Fruit fly (Drosophila melanogaster) whole organism, wandering third instar larva: ENCODE measurements around the gene Rab3-GEF.

ENCODE experiments used
- Abd-B ChIP-seq: fragments of >200 bp; optimal IDR thresholded peaks from 2 replicates; lab custom pipeline; 2017; ENCODE audit warnings: missing biosample characterization, missing genetic modification characterization
- CG32264 ChIP-seq: fragments of 200-800 bp; sonication (Bioruptor generic); optimal IDR thresholded peaks from 2 replicates; lab custom pipeline; 2016; ENCODE audit warnings: missing biosample characterization, missing genetic modification characterization
- CG9705 ChIP-seq: fragments of 200-800 bp; sonication (Bioruptor generic); optimal IDR thresholded peaks from 2 replicates; lab custom pipeline; 2018; ENCODE audit warnings: missing biosample characterization, mild to moderate bottlenecking, missing genetic modification characterization
- CrebA ChIP-seq: fragments of 200-800 bp; sonication (Bioruptor generic); optimal IDR thresholded peaks from 2 replicates; lab custom pipeline; 2016; ENCODE audit warnings: missing biosample characterization, mild to moderate bottlenecking, missing genetic modification characterization, borderline replicate concordance
- Dfd ChIP-seq: fragments of >200 bp; optimal IDR thresholded peaks from 2 replicates; lab custom pipeline; 2017; ENCODE audit warnings: missing biosample characterization, missing genetic modification characterization
- Dif ChIP-seq: fragments of 200-275, 200-300 bp; sonication (Bioruptor generic); optimal IDR thresholded peaks from 2 replicates; lab custom pipeline; 2018; ENCODE audit warnings: missing biosample characterization, missing genetic modification characterization; ENCODE audit not compliant: partially characterized antibody
- HLH106 ChIP-seq: fragments of 200-800 bp; optimal IDR thresholded peaks from 3 replicates; lab custom pipeline; 2019; ENCODE audit warnings: missing biosample characterization, mild to moderate bottlenecking, missing genetic modification characterization, moderate library complexity
- Hnf4 ChIP-seq: fragments of 200-800 bp; sonication (Bioruptor generic); optimal IDR thresholded peaks from 2 replicates; lab custom pipeline; 2016; ENCODE audit warnings: missing biosample characterization, mild to moderate bottlenecking, missing genetic modification characterization
- Hr78 ChIP-seq: fragments of >200 bp; optimal IDR thresholded peaks from 2 replicates; lab custom pipeline; 2017; ENCODE audit warnings: missing biosample characterization, missing genetic modification characterization
- Hr83 ChIP-seq: fragments of 200-300 bp; sonication (Bioruptor generic); optimal IDR thresholded peaks from 2 replicates; lab custom pipeline; 2016; ENCODE audit warnings: missing biosample characterization, mild to moderate bottlenecking, missing genetic modification characterization, moderate library complexity; ENCODE audit not compliant: poor library complexity, severe bottlenecking
- Jra ChIP-seq: sonication (Bioruptor generic); optimal IDR thresholded peaks from 2 replicates; lab custom pipeline; 2016; ENCODE audit warnings: missing biosample characterization, missing genetic modification characterization
- Myc ChIP-seq: fragments of >200 bp; optimal IDR thresholded peaks from 2 replicates; lab custom pipeline; 2017
- N ChIP-seq: fragments of >200 bp; optimal IDR thresholded peaks from 2 replicates; lab custom pipeline; 2018; ENCODE audit warnings: missing biosample characterization, missing external identifiers, missing genetic modification characterization
- OdsH ChIP-seq: fragments of 200-800 bp; sonication (Bioruptor generic); optimal IDR thresholded peaks from 2 replicates; lab custom pipeline; 2016; ENCODE audit warnings: missing biosample characterization, mild to moderate bottlenecking, missing genetic modification characterization
- Rel ChIP-seq, 2 experiments: fragments of 200-800 bp; sonication (Bioruptor generic) in 1 of 2; optimal IDR thresholded peaks; 2 replicates in 1 of 2; 3 replicates in 1 of 2; lab custom pipeline; 2016 to 2019; ENCODE audit warnings: mild to moderate bottlenecking in 2 of 2, missing biosample characterization in 2 of 2, missing genetic modification characterization in 2 of 2, moderate library complexity in 1 of 2
- Sp1 ChIP-seq: fragments of 200-800 bp; sonication (Bioruptor generic); optimal IDR thresholded peaks from 3 replicates; lab custom pipeline; 2019; ENCODE audit warnings: missing biosample characterization, mild to moderate bottlenecking, missing genetic modification characterization, moderate library complexity
- Vsx2 ChIP-seq: fragments of 200-300, 225-300 bp; sonication (Bioruptor generic); optimal IDR thresholded peaks from 2 replicates; lab custom pipeline; 2018; ENCODE audit warnings: missing biosample characterization, missing genetic modification characterization; ENCODE audit not compliant: partially characterized antibody
- br ChIP-seq: fragments of 200-800 bp; sonication (Bioruptor generic); optimal IDR thresholded peaks from 2 replicates; lab custom pipeline; 2016; ENCODE audit warnings: missing biosample characterization, missing genetic modification characterization
- brk ChIP-seq: fragments of 200-800 bp; sonication (Bioruptor generic); optimal IDR thresholded peaks from 2 replicates; lab custom pipeline; 2016; ENCODE audit warnings: missing biosample characterization, mild to moderate bottlenecking, missing genetic modification characterization
- dmrt93B ChIP-seq: fragments of 200-800 bp; sonication (Bioruptor generic); optimal IDR thresholded peaks from 2 replicates; lab custom pipeline; 2018; ENCODE audit warnings: missing biosample characterization, mild to moderate bottlenecking, missing genetic modification characterization
- dsf ChIP-seq: sonication (Bioruptor generic); optimal IDR thresholded peaks from 2 replicates; lab custom pipeline; 2016; ENCODE audit warnings: missing biosample characterization, missing genetic modification characterization, borderline replicate concordance
- ey ChIP-seq: fragments of 200-800 bp; sonication (Bioruptor generic); optimal IDR thresholded peaks from 2 replicates; lab custom pipeline; 2016; ENCODE audit warnings: missing biosample characterization, missing genetic modification characterization
- foxo ChIP-seq, 2 experiments: fragments of 200-800 bp; sonication (Bioruptor generic); optimal IDR thresholded peaks; 2 replicates in 1 of 2; 3 replicates in 1 of 2; lab custom pipeline; 2016 to 2017; ENCODE audit warnings: missing biosample characterization in 2 of 2, missing genetic modification characterization in 2 of 2
- fru ChIP-seq: fragments of 200-800 bp; sonication (Bioruptor generic); optimal IDR thresholded peaks from 3 replicates; lab custom pipeline; 2016; ENCODE audit warnings: missing biosample characterization, mild to moderate bottlenecking, missing genetic modification characterization
- h ChIP-seq: fragments of 200-800 bp; sonication (Bioruptor generic); optimal IDR thresholded peaks from 3 replicates; lab custom pipeline; 2016; ENCODE audit warnings: missing biosample characterization, mild to moderate bottlenecking, missing genetic modification characterization
- jim ChIP-seq: fragments of 175-275, 200-325 bp; sonication (Bioruptor generic); optimal IDR thresholded peaks from 2 replicates; lab custom pipeline; 2016; ENCODE audit warnings: missing biosample characterization, mild to moderate bottlenecking, missing genetic modification characterization
- pan ChIP-seq: fragments of >200 bp; optimal IDR thresholded peaks from 2 replicates; lab custom pipeline; 2017
- psq ChIP-seq: fragments of 200-800 bp; sonication (Bioruptor generic); optimal IDR thresholded peaks from 3 replicates; lab custom pipeline; 2017; ENCODE audit warnings: missing biosample characterization, mild to moderate bottlenecking, missing genetic modification characterization, moderate library complexity
- rgr ChIP-seq: fragments of 200-800 bp; sonication (Bioruptor generic); optimal IDR thresholded peaks from 3 replicates; lab custom pipeline; 2016; ENCODE audit warnings: missing biosample characterization, mild to moderate bottlenecking, missing genetic modification characterization
- sage ChIP-seq: fragments of 200-800 bp; sonication (Bioruptor generic); optimal IDR thresholded peaks from 2 replicates; lab custom pipeline; 2016; ENCODE audit warnings: missing biosample characterization, mild to moderate bottlenecking, missing genetic modification characterization
- sv ChIP-seq: fragments of 200-800 bp; sonication (Bioruptor generic); optimal IDR thresholded peaks from 3 replicates; lab custom pipeline; 2016; ENCODE audit warnings: missing biosample characterization, missing genetic modification characterization
- tai ChIP-seq: sonication (Bioruptor generic); optimal IDR thresholded peaks from 2 replicates; lab custom pipeline; 2016; ENCODE audit warnings: missing biosample characterization, missing genetic modification characterization
- usp ChIP-seq: fragments of >200 bp; optimal IDR thresholded peaks from 2 replicates; lab custom pipeline; 2017; ENCODE audit warnings: missing biosample characterization, missing genetic modification characterization
- woc ChIP-seq: sonication (Bioruptor generic); optimal IDR thresholded peaks from 2 replicates; lab custom pipeline; 2016; ENCODE audit warnings: missing biosample characterization, mild to moderate bottlenecking, missing genetic modification characterization

Rab3-GEF gene

DNA sequence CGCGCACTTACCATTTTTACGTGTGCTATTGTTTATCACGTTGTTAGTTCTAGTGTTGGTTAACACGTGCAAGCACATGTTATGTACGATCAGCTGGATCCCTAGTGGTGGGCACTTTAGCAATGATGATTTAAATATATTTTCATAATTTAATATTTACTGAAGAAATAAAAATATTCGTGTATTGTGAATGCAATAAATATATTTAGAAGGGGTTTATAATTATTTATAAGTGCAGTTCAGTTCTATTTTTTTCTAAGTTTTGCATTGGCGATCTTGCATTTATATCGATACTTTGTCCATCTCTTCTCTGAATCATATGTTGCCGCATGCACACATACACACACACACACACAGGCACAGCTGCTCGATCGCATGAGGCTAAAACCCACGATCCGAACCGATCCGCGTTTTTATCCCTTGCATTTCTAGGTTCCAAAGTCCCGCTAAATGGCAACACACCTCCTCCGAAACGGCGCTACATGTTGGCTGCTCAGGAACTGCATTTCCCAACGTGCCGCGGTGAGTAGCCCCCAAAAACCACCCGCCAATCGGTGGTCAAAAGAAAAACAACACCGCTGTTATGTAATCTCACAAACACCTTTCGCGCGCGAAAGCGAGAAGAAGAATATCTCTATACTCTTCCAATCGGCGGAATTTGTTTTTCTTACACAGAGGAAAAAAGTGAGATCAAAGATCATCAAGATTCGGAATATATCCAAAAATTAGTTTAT lies 3.5 kb upstream of the Rab3-GEF start, which contains the start of the genes CG15027 and Dbct:
CG15027 (minus strand) TSS at position 51 of the 734 bp plus-strand sequence.
Dbct (plus strand) TSS at position 349 of the 734 bp plus-strand sequence.
- TF ChIP-seq usp (GFP tag; lab: Kevin White, UChicago) (no peak), fru (GFP tag; lab: Kevin White, UChicago) (peak; percentile 67), sv (GFP tag; lab: Kevin White, UChicago) (no peak), br (peak; percentile 42), rgr (peak; percentile 81), Dif (GFP tag; lab: Kevin White, UChicago) (no peak), CG32264 (GFP tag; lab: Kevin White, UChicago) (no peak), Myc (lab: Kevin White, UChicago) (peak; percentile 49), CG9705 (GFP tag; lab: Kevin White, UChicago) (peak; percentile 64), Hnf4 (GFP tag; lab: Kevin White, UChicago) (peak; percentile 63), dsf (GFP tag; lab: Kevin White, UChicago) (peak; percentile 16), foxo (GFP tag; optimal IDR thresholded peaks at IDR 0.05; lab: Kevin White, UChicago) (peak in 1 of 2 experiments; percentile 83), Jra (peak; percentile 59), dmrt93B (peak; percentile 60), tai (GFP tag; lab: Kevin White, UChicago) (peak; percentile 70), woc (GFP tag; lab: Kevin White, UChicago) (peak; percentile 47), jim (no peak), sage (peak; percentile 56), pan (lab: Kevin White, UChicago) (no peak), brk (GFP tag; lab: Kevin White, UChicago) (peak; percentile 85), OdsH (GFP tag; lab: Kevin White, UChicago) (peak; percentile 78), ey (GFP tag; lab: Kevin White, UChicago) (peak; percentile 58), HLH106 (tag; lab: Kevin White, UChicago) (peak; percentile 87), h (GFP tag; lab: Kevin White, UChicago) (peak; percentile 82), Sp1 (GFP tag; lab: Kevin White, UChicago) (peak; percentile 77), CrebA (GFP tag; lab: Kevin White, UChicago) (no peak), N (GFP tag; lab: Kevin White, UChicago) (no peak), psq (GFP tag; lab: Kevin White, UChicago) (peak; percentile 69), Rel (GFP tag; optimal IDR thresholded peaks at IDR 0.05; lab: Kevin White, UChicago) (peak; percentile 2), Rel (tag; optimal IDR thresholded peaks at IDR 0.05; lab: Kevin White, UChicago) (peak; percentile 52)

DNA sequence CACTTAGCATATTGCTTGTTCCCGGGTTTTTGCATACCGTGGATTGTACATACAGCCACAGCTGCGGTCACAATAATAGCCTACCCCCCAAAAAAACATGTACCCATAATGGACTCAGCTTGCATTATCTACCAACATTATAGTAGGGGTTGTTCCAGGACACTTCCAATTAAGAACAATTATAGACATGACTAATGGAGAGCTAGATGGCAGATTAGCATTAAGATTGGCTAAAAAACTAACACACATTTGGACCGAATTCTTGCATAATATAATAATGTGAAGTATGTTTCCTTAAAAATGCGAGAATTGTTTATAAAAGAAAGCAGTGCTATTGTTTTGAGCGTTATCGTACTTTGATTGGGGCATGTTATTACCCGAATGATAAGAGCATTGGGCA lies 889 bp downstream of the Rab3-GEF start:
- TF ChIP-seq Dif (GFP tag; lab: Kevin White, UChicago) (no peak), HLH106 (tag; lab: Kevin White, UChicago) (peak; percentile 30), fru (GFP tag; lab: Kevin White, UChicago) (peak; percentile 27)

DNA sequence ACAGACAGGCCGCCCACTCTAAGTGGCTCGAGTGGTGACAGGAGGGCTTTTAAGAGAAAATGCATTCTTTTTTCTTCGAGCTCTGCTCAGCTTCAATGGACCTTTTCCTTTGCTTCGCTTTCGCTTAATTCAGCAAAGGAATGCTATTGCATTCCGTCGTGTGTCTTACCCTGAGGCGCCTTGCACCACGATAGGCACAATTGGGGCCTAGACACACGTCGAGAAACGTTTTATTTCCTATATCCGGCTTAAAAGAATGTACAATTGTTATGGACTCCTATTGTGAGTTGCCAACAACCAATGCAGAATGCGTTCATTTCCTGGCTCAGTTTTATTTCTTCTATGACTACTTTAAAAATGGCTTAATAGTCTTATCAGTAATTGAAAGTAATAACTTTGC lies 1.7 kb downstream of the Rab3-GEF start:
- TF ChIP-seq CG9705 (GFP tag; lab: Kevin White, UChicago): no peak
- peak; percentile 82 for TF ChIP-seq Vsx2 (GFP tag; lab: Kevin White, UChicago)
- TF ChIP-seq, all 38 proteins: peak for 1

DNA sequence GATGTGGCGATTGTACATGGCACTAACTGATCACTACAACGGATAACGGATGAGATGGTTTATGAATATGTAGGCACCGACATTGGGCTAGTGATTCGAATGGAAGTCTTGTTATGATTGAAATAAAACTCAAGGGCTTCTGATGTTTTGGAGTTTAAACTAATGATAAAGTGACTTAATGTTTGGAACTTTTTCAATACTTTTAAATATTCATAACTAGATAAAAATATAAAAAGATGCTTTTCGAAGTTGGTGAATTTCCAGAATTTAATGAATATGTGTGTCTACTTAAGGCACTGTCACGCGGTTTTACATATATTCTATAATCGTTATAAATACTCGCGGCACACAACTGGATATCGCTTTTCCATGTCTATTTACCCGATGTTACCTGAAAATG lies 6.5 kb downstream of the Rab3-GEF start, which contains the start of gene CG9072:
CG9072 (minus strand) TSS at position 101 of the 400 bp plus-strand sequence.
- TF ChIP-seq fru (GFP tag; lab: Kevin White, UChicago): no peak
- TF ChIP-seq HLH106 (tag; lab: Kevin White, UChicago): no peak
- TF ChIP-seq Dif (GFP tag; lab: Kevin White, UChicago): no peak
- no peak for TF ChIP-seq Dfd
- no peak for TF ChIP-seq Hr78 (GFP tag; lab: Kevin White, UChicago)
- TF ChIP-seq Sp1 (GFP tag; lab: Kevin White, UChicago): no peak
- TF ChIP-seq Abd-B (GFP tag; lab: Kevin White, UChicago): no peak
- no peak for TF ChIP-seq brk (GFP tag; lab: Kevin White, UChicago)
- TF ChIP-seq dmrt93B: no peak
- no peak for TF ChIP-seq Hr83 (GFP tag; lab: Kevin White, UChicago)
- TF ChIP-seq usp (GFP tag; lab: Kevin White, UChicago): no peak
- no peak for TF ChIP-seq psq (GFP tag; lab: Kevin White, UChicago)
- no peak for TF ChIP-seq Vsx2 (GFP tag; lab: Kevin White, UChicago)
- no peak for TF ChIP-seq Rel (GFP tag; optimal IDR thresholded peaks at IDR 0.05; lab: Kevin White, UChicago)
- TF ChIP-seq Rel (tag; optimal IDR thresholded peaks at IDR 0.05; lab: Kevin White, UChicago): no peak
- no peak for TF ChIP-seq br
- no peak for TF ChIP-seq CrebA (GFP tag; lab: Kevin White, UChicago)
- TF ChIP-seq woc (GFP tag; lab: Kevin White, UChicago): no peak
- no peak for TF ChIP-seq jim
- no peak for TF ChIP-seq rgr
